Worm (Caenorhabditis elegans): ENCODE data around the gene irld-1.

Gene irld-1

DNA sequence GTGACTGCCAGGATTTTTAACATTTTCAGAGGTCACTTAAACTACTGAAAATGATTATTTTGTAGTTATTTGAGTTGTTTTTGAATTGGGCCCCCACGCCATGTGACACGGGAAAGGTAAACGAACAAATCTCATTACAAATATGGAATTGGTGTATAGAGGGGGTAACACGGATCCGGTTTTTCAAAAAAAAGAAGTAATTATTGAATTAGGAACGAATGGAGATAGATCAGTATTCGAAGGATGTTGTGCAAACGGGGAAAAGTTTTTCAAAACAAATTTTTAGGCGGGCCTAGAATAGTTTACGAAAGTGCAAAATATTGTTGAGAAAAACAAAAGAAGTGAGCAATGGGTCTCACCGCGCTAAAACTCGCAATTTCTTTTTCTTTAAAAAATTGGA is 29.9 kb downstream of the irld-1 start, which contains the start of gene F32D1.11:
Gene F32D1.11, minus strand, starts transcription at position 101 of the 400 bp plus-strand sequence.
- TF ChIP-seq lsy-12 (tag; optimal IDR thresholded peaks at IDR 0.05) (no peak), ceh-9 (tag; optimal IDR thresholded peaks at IDR 0.05) (no peak), fos-1 (tag; optimal IDR thresholded peaks at IDR 0.05) (no peak), nhr-25 (tag; optimal IDR thresholded peaks at IDR 0.05) (no peak), zag-1 (tag; optimal IDR thresholded peaks at IDR 0.05) (no peak), elt-1 (tag; optimal IDR thresholded peaks at IDR 0.05) (no peak), nhr-11 (tag; optimal IDR thresholded peaks at IDR 0.05) (no peak), aly-2 (tag; optimal IDR thresholded peaks at IDR 0.05) (no peak), nhr-12 (tag; optimal IDR thresholded peaks at IDR 0.05) (no peak), eor-1 (tag; optimal IDR thresholded peaks at IDR 0.05) (no peak), ceh-28 (tag; optimal IDR thresholded peaks at IDR 0.05) (no peak), ztf-4 (tag; optimal IDR thresholded peaks at IDR 0.05) (no peak), lin-39 (tag; optimal IDR thresholded peaks at IDR 0.05) (no peak), ceh-82 (tag; optimal IDR thresholded peaks at IDR 0.05) (no peak), nhr-28 (tag; optimal IDR thresholded peaks at IDR 0.05) (no peak), egl-27 (tag; optimal IDR thresholded peaks at IDR 0.05) (no peak), unc-39 (tag; optimal IDR thresholded peaks at IDR 0.05) (no peak), nhr-67 (tag; optimal IDR thresholded peaks at IDR 0.05) (no peak)

DNA sequence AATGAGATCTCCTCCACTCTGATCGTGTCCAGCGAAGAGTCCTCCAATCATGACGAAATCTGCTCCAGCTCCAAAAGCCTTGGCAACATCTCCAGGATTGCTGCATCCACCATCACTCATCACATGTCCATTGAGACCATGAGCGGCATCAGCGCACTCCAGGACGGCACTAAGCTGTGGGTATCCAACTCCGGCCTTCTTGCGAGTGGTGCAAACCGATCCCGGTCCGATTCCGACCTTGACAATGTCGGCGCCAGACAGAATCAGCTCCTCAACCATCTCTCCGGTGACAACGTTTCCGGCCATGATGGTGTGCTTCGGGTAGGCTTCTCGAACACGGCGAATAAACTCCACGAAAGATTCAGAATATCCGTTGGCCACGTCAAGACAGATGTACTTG is 34.0 kb downstream of the irld-1 start:
- TF ChIP-seq jun-1 (tag; optimal IDR thresholded peaks at IDR 0.05) (no peak), ztf-4 (tag; optimal IDR thresholded peaks at IDR 0.05) (no peak), nhr-43 (tag; optimal IDR thresholded peaks at IDR 0.05; ENCODE audit: poor library complexity, severe bottlenecking) (no peak), skn-1 (tag; optimal IDR thresholded peaks at IDR 0.05) (no peak), elt-3 (tag; optimal IDR thresholded peaks at IDR 0.05) (no peak), eor-1 (tag; optimal IDR thresholded peaks at IDR 0.05) (no peak), nfya-1 (tag; optimal IDR thresholded peaks at IDR 0.05; ENCODE audit: insufficient read depth) (no peak), nhr-11 (tag; optimal IDR thresholded peaks at IDR 0.05) (no peak)

DNA sequence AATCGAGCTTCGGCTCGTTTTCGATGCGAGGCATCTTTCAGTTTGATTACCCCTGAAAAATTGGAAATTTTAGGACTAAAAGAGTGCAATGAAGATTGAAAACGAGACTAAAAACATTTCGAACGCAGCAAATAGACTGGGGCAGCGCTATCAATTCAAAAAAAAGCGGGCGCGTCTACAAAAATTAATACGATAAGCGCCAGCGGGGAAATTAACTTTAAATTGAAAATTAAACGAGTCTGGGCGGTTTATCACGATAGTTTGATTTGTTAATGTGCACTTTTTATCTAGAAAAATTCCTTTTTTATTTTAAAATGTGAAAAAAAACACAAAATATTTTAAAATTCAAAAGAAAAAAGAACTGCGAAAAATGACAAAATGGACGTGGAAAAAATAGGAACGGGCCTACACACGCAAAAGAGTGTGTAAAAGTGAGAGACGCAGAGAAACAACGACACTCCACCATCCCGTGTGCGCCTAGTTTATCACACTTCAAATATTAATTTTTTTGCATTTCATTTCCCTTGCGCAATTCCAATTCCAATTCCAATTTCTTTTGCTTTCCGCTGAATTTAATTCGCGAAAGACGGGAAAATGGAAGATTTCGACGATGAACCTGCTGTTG is 34.9 kb downstream of the irld-1 start, which contains the start of the genes gmpr-1 and fipp-1:
Gene gmpr-1, minus strand, starts transcription at position 75 of the 625 bp plus-strand sequence.
Gene fipp-1, plus strand, starts transcription at position 499 of the 625 bp plus-strand sequence.
- peak; percentile 61 for TF ChIP-seq lin-15B (tag; optimal IDR thresholded peaks at IDR 0.05)
- TF ChIP-seq jun-1 (tag; optimal IDR thresholded peaks at IDR 0.05), result peak; percentile 24
- no peak for TF ChIP-seq mdl-1 (tag; optimal IDR thresholded peaks at IDR 0.05)
- TF ChIP-seq elt-2 (tag; optimal IDR thresholded peaks at IDR 0.05), result peak; percentile 74
- peak; percentile 62 for TF ChIP-seq hmg-11 (tag; optimal IDR thresholded peaks at IDR 0.05)
- TF ChIP-seq nhr-23 (tag; optimal IDR thresholded peaks at IDR 0.05), result peak; percentile 69
- TF ChIP-seq ceh-28 (tag; optimal IDR thresholded peaks at IDR 0.05), result no peak
- peak; percentile 48 for TF ChIP-seq pha-4 (tag; optimal IDR thresholded peaks at IDR 0.05)
- TF ChIP-seq ceh-9 (tag; optimal IDR thresholded peaks at IDR 0.05), result no peak
- TF ChIP-seq ztf-11 (tag; optimal IDR thresholded peaks at IDR 0.05), result no peak
- TF ChIP-seq nhr-67 (tag; optimal IDR thresholded peaks at IDR 0.05), result no peak
- TF ChIP-seq lin-39 (tag; optimal IDR thresholded peaks at IDR 0.05), result peak; percentile 16
- TF ChIP-seq nfya-1 (tag; optimal IDR thresholded peaks at IDR 0.05; ENCODE audit: insufficient read depth), result peak; percentile 64
- no peak for TF ChIP-seq unc-39 (tag; optimal IDR thresholded peaks at IDR 0.05)

DNA sequence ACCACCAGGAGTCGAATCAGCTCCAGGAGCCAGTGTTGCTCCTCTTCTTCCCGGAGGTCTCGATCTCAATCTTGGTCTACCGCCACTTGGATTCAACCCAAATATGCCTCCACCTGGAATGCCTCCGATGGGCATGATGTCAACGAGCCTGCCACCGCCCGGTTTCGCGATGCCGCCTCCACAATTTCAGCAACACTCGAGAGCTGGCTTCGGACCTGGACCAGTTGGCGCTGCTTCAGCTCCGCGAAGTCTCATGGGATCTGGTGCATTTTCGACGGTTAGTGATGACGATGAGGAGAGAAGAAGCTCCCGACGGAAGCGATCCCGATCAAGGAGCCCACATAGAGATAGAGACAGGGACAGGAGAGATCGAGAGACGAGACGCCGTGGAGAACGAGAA is 36.4 kb downstream of the irld-1 start:
- TF ChIP-seq ztf-4 (tag; optimal IDR thresholded peaks at IDR 0.05) (no peak), mdl-1 (tag; optimal IDR thresholded peaks at IDR 0.05) (no peak), eor-1 (tag; optimal IDR thresholded peaks at IDR 0.05) (no peak), jun-1 (tag; optimal IDR thresholded peaks at IDR 0.05) (no peak)

DNA sequence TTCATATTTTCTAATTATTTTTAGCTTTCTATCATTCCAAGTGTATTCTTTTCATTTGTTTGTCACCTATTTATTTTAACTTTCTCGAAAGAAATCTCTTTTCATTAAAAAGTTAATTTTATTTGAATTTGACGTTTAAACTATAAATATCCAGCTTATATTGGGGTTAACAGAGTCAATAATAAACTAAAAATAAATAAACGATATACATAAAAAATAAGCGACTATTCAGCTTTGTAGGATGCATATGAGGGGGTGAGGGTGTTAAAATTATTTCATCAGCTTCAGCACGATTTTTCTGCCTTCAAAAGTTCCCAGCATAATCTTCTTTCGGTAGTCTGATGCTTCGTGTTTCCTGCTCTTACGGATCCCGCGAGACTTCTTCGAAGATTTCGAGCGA is 37.1 kb downstream of the irld-1 start:
- TF ChIP-seq daf-12 (tag; optimal IDR thresholded peaks at IDR 0.05) (no peak), unc-39 (tag; optimal IDR thresholded peaks at IDR 0.05) (no peak), nhr-237 (tag; optimal IDR thresholded peaks at IDR 0.05) (no peak), ceh-82 (tag; optimal IDR thresholded peaks at IDR 0.05) (no peak), hmg-11 (tag; optimal IDR thresholded peaks at IDR 0.05) (no peak), elt-1 (tag; optimal IDR thresholded peaks at IDR 0.05) (no peak), egl-27 (tag; optimal IDR thresholded peaks at IDR 0.05) (no peak), R02D3.7 (tag; optimal IDR thresholded peaks at IDR 0.05) (no peak), nhr-28 (tag; optimal IDR thresholded peaks at IDR 0.05) (no peak)

Measured in whole organism, L3 larva.